Worm (Caenorhabditis elegans) whole organism, late embryonic: ENCODE data around the gene fcho-1.

Experiments
- ahr-1 ChIP-seq: sonication (generic microtip); optimal IDR thresholded peaks from 2 replicates; lab custom pipeline; 2016; ENCODE audit warnings: missing genetic modification characterization, missing compliant biosample characterization
- ama-1 ChIP-seq: fragments of 150-350 bp; optimal IDR thresholded peaks from 2 replicates; lab custom pipeline; 2014
- ceh-2 ChIP-seq: sonication (generic microtip); optimal IDR thresholded peaks from 2 replicates; lab custom pipeline; 2016; ENCODE audit warnings: missing genotype, missing genetic modification characterization, missing compliant biosample characterization
- ceh-9 ChIP-seq: sonication (generic microtip); optimal IDR thresholded peaks from 2 replicates; lab custom pipeline; 2016; ENCODE audit warnings: mild to moderate bottlenecking, missing genetic modification characterization, inconsistent platforms, missing compliant biosample characterization
- dve-1 ChIP-seq: sonication (generic microtip); optimal IDR thresholded peaks from 2 replicates; lab custom pipeline; 2017; ENCODE audit warnings: antibody characterized with exemption, mild to moderate bottlenecking, missing genetic modification characterization, missing compliant biosample characterization
- ets-4 ChIP-seq: sonication (generic microtip); optimal IDR thresholded peaks from 2 replicates; lab custom pipeline; 2016; ENCODE audit warnings: missing genetic modification characterization, missing compliant biosample characterization
- nhr-11 ChIP-seq: fragments of 150-350 bp; optimal IDR thresholded peaks from 2 replicates; lab custom pipeline; 2014; ENCODE audit warnings: missing biosample characterization, missing genetic modification characterization
- pha-4 ChIP-seq: fragments of 150-350 bp; optimal IDR thresholded peaks from 2 replicates; lab custom pipeline; 2018; ENCODE audit warnings: missing biosample characterization, missing genetic modification reagents, missing genetic modification characterization
- ref-2 ChIP-seq: sonication (generic microtip); optimal IDR thresholded peaks from 2 replicates; lab custom pipeline; 2016; ENCODE audit warnings: missing genetic modification characterization, missing compliant biosample characterization
- sox-2 ChIP-seq: fragments of 200-800 bp; sonication (Bioruptor generic); IDR thresholded peaks from 2 replicates; pipeline ENCODE4 v1.3.6; 2022; ENCODE audit warnings: missing genetic modification reagents, missing genetic modification characterization, missing compliant biosample characterization
- tbx-2 ChIP-seq: sonication (generic microtip); optimal IDR thresholded peaks from 2 replicates; lab custom pipeline; 2016; ENCODE audit warnings: missing genetic modification characterization, missing compliant biosample characterization
- unc-42 ChIP-seq: sonication (generic microtip); optimal IDR thresholded peaks from 2 replicates; lab custom pipeline; 2016; ENCODE audit warnings: missing genotype, missing genetic modification characterization, missing compliant biosample characterization

ce11 chrII:1320412-1320811, 10.1 kb downstream of the fcho-1 start:
- TF ChIP-seq ama-1 (lab: Kevin White, UChicago) (peak; percentile 61), ahr-1 (tag; lab: Kevin White, UChicago) (no peak), nhr-11 (tag; lab: Kevin White, UChicago) (no peak), unc-42 (tag; lab: Kevin White, UChicago) (peak; percentile 72), dve-1 (peak; percentile 90), sox-2 (peak; percentile 7; the same call in 1 of the 2 replicates), ets-4 (tag; lab: Kevin White, UChicago) (peak; percentile 65), tbx-2 (tag; lab: Kevin White, UChicago) (peak; percentile 91), ceh-2 (peak; percentile 66), pha-4 (tag; lab: Kevin White, UChicago) (no peak), ceh-9 (tag; lab: Kevin White, UChicago) (peak; percentile 4), ref-2 (peak; percentile 80)
